Fruit fly (Drosophila melanogaster): ENCODE results near the gene CG11911.

Gene CG11911

DNA sequence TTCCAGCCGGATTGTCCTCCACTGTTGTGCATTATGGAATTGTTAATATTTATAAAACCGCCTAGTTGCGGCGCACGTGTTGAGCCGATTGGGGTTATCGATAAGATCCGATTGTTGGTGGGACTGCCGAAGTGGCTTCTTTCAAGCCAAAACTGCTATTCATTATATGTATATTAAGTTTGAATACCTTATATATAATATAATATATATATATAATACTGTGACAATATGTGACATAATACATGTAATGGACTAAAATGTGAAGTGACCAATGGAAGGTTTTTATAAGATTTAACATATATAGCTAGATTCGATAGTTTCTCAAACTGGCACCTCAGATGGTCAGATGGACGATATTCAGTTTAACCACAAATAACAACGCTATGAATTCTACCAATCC lies 47.4 kb downstream of the CG11911 start, which contains the start of the genes mbm and CG11555 (continued):
- TF ChIP-seq CG12659 (GFP tag; optimal IDR thresholded peaks at IDR 0.05) = peak; percentile 45
- no peak for TF ChIP-seq Awh (GFP tag; IDR thresholded peaks at IDR 0.05)
- TF ChIP-seq Fer1 (GFP tag; optimal IDR thresholded peaks at IDR 0.05) = peak; percentile 49
- no peak for TF ChIP-seq mirr (GFP tag; optimal IDR thresholded peaks at IDR 0.05)
- no peak for TF ChIP-seq ara (GFP tag; IDR thresholded peaks at IDR 0.05)
- no peak for TF ChIP-seq fd64A (GFP tag; optimal IDR thresholded peaks at IDR 0.05)
- no peak for TF ChIP-seq Ets65A (GFP tag)
- TF ChIP-seq CG11247 (GFP tag; IDR thresholded peaks at IDR 0.05) = no peak
- TF ChIP-seq CG11695 (GFP tag; IDR thresholded peaks at IDR 0.05) = no peak
- TF ChIP-seq Lhr (GFP tag; optimal IDR thresholded peaks at IDR 0.05) = no peak
- TF ChIP-seq sna (GFP tag; IDR thresholded peaks at IDR 0.05; ENCODE audit: partially characterized antibody) = no peak; the same call in 1 of the 2 replicates
- no peak for TF ChIP-seq bowl (GFP tag; IDR thresholded peaks at IDR 0.05)
- TF ChIP-seq CG8388 (GFP tag; optimal IDR thresholded peaks at IDR 0.05) = peak; percentile 13
- peak; percentile 34 for TF ChIP-seq CG18599 (GFP tag; optimal IDR thresholded peaks at IDR 0.05)
- TF ChIP-seq Ada2b (GFP tag; IDR thresholded peaks at IDR 0.05) = no peak
- no peak for TF ChIP-seq ase (GFP tag; IDR thresholded peaks at IDR 0.05)
- TF ChIP-seq insv (GFP tag; optimal IDR thresholded peaks at IDR 0.05) = peak in 1 of 2 experiments; percentile 25
- TF ChIP-seq CG9932 (GFP tag; IDR thresholded peaks at IDR 0.05) = no peak
- no peak for TF ChIP-seq CG4328 (GFP tag; optimal IDR thresholded peaks at IDR 0.05)
- TF ChIP-seq croc (GFP tag; conservative IDR thresholded peaks at IDR 0.05) = no peak
- TF ChIP-seq gro (GFP tag; optimal IDR thresholded peaks at IDR 0.05) = no peak
- no peak for TF ChIP-seq CG17802 (tag; optimal IDR thresholded peaks at IDR 0.05)
- TF ChIP-seq CG9876 (GFP tag; optimal IDR thresholded peaks at IDR 0.05) = no peak
- peak; percentile 60 for TF ChIP-seq CG17829 (tag; optimal IDR thresholded peaks at IDR 0.05)
- no peak for TF ChIP-seq schlank (tag; optimal IDR thresholded peaks at IDR 0.05)
- no peak for TF ChIP-seq H2.0 (GFP tag; IDR thresholded peaks at IDR 0.05)
- no peak for TF ChIP-seq CG7372 (GFP tag; IDR thresholded peaks at IDR 0.05)
- peak; percentile 11 for TF ChIP-seq CG10543 (GFP tag; optimal IDR thresholded peaks at IDR 0.05)
- TF ChIP-seq Kr (GFP tag; optimal IDR thresholded peaks at IDR 0.05) = no peak
- peak; percentile 73 for TF ChIP-seq CG13287 (GFP tag; IDR thresholded peaks at IDR 0.05; ENCODE audit: partially characterized antibody)
- TF ChIP-seq zfh2 (GFP tag; optimal IDR thresholded peaks at IDR 0.05) = no peak
- no peak for TF ChIP-seq Antp (GFP tag; optimal IDR thresholded peaks at IDR 0.05)
- no peak for TF ChIP-seq Rx (GFP tag; IDR thresholded peaks at IDR 0.05)
- peak; percentile 56 for TF ChIP-seq B-H2 (GFP tag; optimal IDR thresholded peaks at IDR 0.05)
- TF ChIP-seq zen2 (GFP tag; IDR thresholded peaks at IDR 0.05; ENCODE audit: partially characterized antibody) = no peak; the same call in 2 of the 3 replicates
- no peak for TF ChIP-seq Sry-δ (GFP tag; optimal IDR thresholded peaks at IDR 0.05)
- peak; percentile 41 for TF ChIP-seq PHDP (tag; optimal IDR thresholded peaks at IDR 0.05)
- TF ChIP-seq cad (GFP tag; optimal IDR thresholded peaks at IDR 0.05) = no peak
- TF ChIP-seq dpn (GFP tag; optimal IDR thresholded peaks at IDR 0.05) = peak in 1 of 2 experiments; percentile 19
- TF ChIP-seq Max (GFP tag; optimal IDR thresholded peaks at IDR 0.05) = peak; percentile 65
- no peak for TF ChIP-seq CG10462 (GFP tag; optimal IDR thresholded peaks at IDR 0.05)
- TF ChIP-seq Six4 (GFP tag; optimal IDR thresholded peaks at IDR 0.05) = no peak
- TF ChIP-seq corto (GFP tag; optimal IDR thresholded peaks at IDR 0.05) = no peak
- TF ChIP-seq chn (GFP tag; optimal IDR thresholded peaks at IDR 0.05) = no peak
- TF ChIP-seq en (GFP tag; optimal IDR thresholded peaks at IDR 0.05) = no peak
- TF ChIP-seq HLH4C (GFP tag; IDR thresholded peaks at IDR 0.05; ENCODE audit: partially characterized antibody) = peak; percentile 50
- TF ChIP-seq Med (GFP tag) = peak; percentile 61
- no peak for TF ChIP-seq pnt (GFP tag; optimal IDR thresholded peaks at IDR 0.05)
- peak; percentile 25 for TF ChIP-seq Fer3 (tag; optimal IDR thresholded peaks at IDR 0.05)
- no peak for TF ChIP-seq Spps (tag; optimal IDR thresholded peaks at IDR 0.05)
- TF ChIP-seq CG13624 (GFP tag; optimal IDR thresholded peaks at IDR 0.05) = no peak
- TF ChIP-seq CG15073 (GFP tag; optimal IDR thresholded peaks at IDR 0.05) = no peak
